Worm (Caenorhabditis elegans): ENCODE data around the gene lin-22.

DNA sequence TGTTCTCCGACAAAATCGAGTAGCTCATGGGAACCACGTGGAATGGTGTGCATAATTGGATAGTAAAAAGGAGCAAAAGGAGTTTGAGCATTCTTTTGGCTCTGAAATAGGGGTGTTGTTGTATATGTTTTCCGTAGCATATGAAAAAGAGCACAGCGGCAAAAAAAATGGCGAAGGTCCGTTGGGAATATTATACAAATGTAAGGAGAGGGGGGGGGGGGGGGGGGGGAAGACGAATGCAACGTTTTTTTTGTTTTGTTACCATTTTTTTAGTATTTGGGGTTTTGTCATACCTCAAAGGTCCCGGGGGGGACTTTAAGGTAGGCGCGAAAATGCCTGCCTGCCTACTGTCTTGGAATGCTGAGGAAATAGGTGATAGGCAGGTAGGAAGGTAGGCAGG lies 9.3 kb downstream of the lin-22 start, which contains the start of gene ndnf-1:
- no peak for TF ChIP-seq him-1 (tag; optimal IDR thresholded peaks at IDR 0.05)
- no peak for TF ChIP-seq dao-5 (tag; optimal IDR thresholded peaks at IDR 0.05)
